Worm (Caenorhabditis elegans) whole organism, midembryonic: ENCODE data around the gene F23D12.10.

Source experiments
- T22C8.4 ChIP-seq: fragments of 200-800 bp; sonication (Bioruptor generic); IDR thresholded peaks from 2 replicates; pipeline ENCODE4 v1.3.6; 2022; ENCODE audit warnings: missing genetic modification characterization, missing compliant biosample characterization
- cog-1 ChIP-seq: sonication (generic microtip); optimal IDR thresholded peaks from 2 replicates; lab custom pipeline; 2016; ENCODE audit warnings: missing genetic modification characterization, missing compliant biosample characterization
- flt-1 ChIP-seq: fragments of 200-800 bp; sonication (Bioruptor generic); IDR thresholded peaks from 2 replicates; pipeline ENCODE4 v1.3.6; 2022; ENCODE audit warnings: missing genetic modification characterization, missing compliant biosample characterization
- klf-2 ChIP-seq: fragments of 200-800 bp; sonication (Bioruptor generic); conservative IDR thresholded peaks from 2 replicates; pipeline ENCODE4 v1.3.6; 2022; ENCODE audit warnings: missing genetic modification reagents, missing genetic modification characterization, missing compliant biosample characterization
- med-1 ChIP-seq: sonication (generic microtip); optimal IDR thresholded peaks from 2 replicates; lab custom pipeline; 2017; ENCODE audit warnings: missing genetic modification characterization, mild to moderate bottlenecking, missing compliant biosample characterization, antibody characterized with exemption, missing genetic modification reagents; ENCODE audit not compliant: insufficient read depth
- ref-1 ChIP-seq: fragments of 200-800 bp; sonication (Bioruptor generic); conservative IDR thresholded peaks from 2 replicates; pipeline ENCODE4 v1.3.6; 2022; ENCODE audit warnings: missing genetic modification reagents, missing genetic modification characterization, missing compliant biosample characterization
- tab-1 ChIP-seq: fragments of 200-800 bp; sonication (Bioruptor generic); IDR thresholded peaks from 2 replicates; pipeline ENCODE4 v1.3.6; 2022; ENCODE audit warnings: missing genetic modification characterization, missing compliant biosample characterization
- ztf-23 ChIP-seq: fragments of 200-800 bp; sonication (Bioruptor generic); IDR thresholded peaks from 2 replicates; pipeline ENCODE4 v1.3.6; 2022; ENCODE audit warnings: missing genetic modification reagents, missing genetic modification characterization, missing compliant biosample characterization
- ztf-29 ChIP-seq: fragments of 200-800 bp; sonication (Bioruptor generic); IDR thresholded peaks from 2 replicates; pipeline ENCODE4 v1.3.6; 2022; ENCODE audit warnings: missing genetic modification reagents, missing genetic modification characterization, missing compliant biosample characterization

ce11 chrX:14415641-14416040 lies at the start of gene F23D12.10:
- TF ChIP-seq tab-1 (GFP tag; lab: Robert Waterston, UW) (no peak), med-1 (no peak), cog-1 (tag; lab: Kevin White, UChicago) (no peak), T22C8.4 (GFP tag; lab: Robert Waterston, UW) (no peak), flt-1 (GFP tag; lab: Robert Waterston, UW) (no peak), ztf-23 (no peak), ref-1 (GFP tag; lab: Robert Waterston, UW) (no peak), ztf-29 (GFP tag; lab: Robert Waterston, UW) (no peak), klf-2 (no peak)
